Worm (Caenorhabditis elegans) whole organism, mixed stage, embryonic: Measurements from ENCODE around the gene clec-36.

Experiments used
- M03D4.4 ChIP-seq: sonication (generic microtip); optimal IDR thresholded peaks from 2 replicates; lab custom pipeline; 2017; ENCODE audit warnings: mild to moderate bottlenecking, missing genetic modification characterization, missing compliant biosample characterization
- bed-3 ChIP-seq: fragments of 200-800 bp; sonication (Bioruptor generic); optimal IDR thresholded peaks from 3 replicates; lab custom pipeline; 2018; ENCODE audit warnings: mild to moderate bottlenecking, missing genetic modification characterization, moderate library complexity, missing compliant biosample characterization
- blmp-1 ChIP-seq: fragments of 150-350 bp; optimal IDR thresholded peaks from 2 replicates; lab custom pipeline; 2014; ENCODE audit warnings: missing biosample characterization, missing genetic modification characterization
- ceh-39 ChIP-seq: fragments of 150-350 bp; optimal IDR thresholded peaks from 2 replicates; lab custom pipeline; 2014; ENCODE audit warnings: missing biosample characterization, missing genetic modification characterization
- ceh-43 ChIP-seq: fragments of 200-800 bp; sonication (Bioruptor generic); optimal IDR thresholded peaks from 2 replicates; lab custom pipeline; 2018; ENCODE audit warnings: mild to moderate bottlenecking, missing genetic modification characterization, moderate library complexity, missing compliant biosample characterization
- ceh-83 ChIP-seq: fragments of 200-800 bp; sonication (Bioruptor generic); optimal IDR thresholded peaks from 2 replicates; lab custom pipeline; 2018; ENCODE audit warnings: mild to moderate bottlenecking, missing genetic modification characterization, missing compliant biosample characterization
- cnd-1 ChIP-seq: fragments of 200-800 bp; sonication (Bioruptor generic); optimal IDR thresholded peaks from 2 replicates; lab custom pipeline; 2018; ENCODE audit warnings: mild to moderate bottlenecking, missing genetic modification characterization, missing compliant biosample characterization
- drap-1 ChIP-seq: fragments of 200-800 bp; sonication (Bioruptor generic); optimal IDR thresholded peaks from 3 replicates; lab custom pipeline; 2018; ENCODE audit warnings: mild to moderate bottlenecking, missing genetic modification characterization, missing compliant biosample characterization
- elt-1 ChIP-seq: sonication (generic microtip); optimal IDR thresholded peaks from 2 replicates; lab custom pipeline; 2017; ENCODE audit warnings: missing genetic modification characterization, mild to moderate bottlenecking, missing compliant biosample characterization, antibody characterized with exemption, moderate library complexity, borderline replicate concordance; ENCODE audit not compliant: insufficient read depth
- elt-3 ChIP-seq: fragments of 150-350 bp; optimal IDR thresholded peaks from 2 replicates; lab custom pipeline; 2014; ENCODE audit warnings: missing biosample characterization, missing genetic modification characterization
- flh-1 ChIP-seq: fragments of 200-800 bp; sonication (Bioruptor generic); optimal IDR thresholded peaks from 2 replicates; lab custom pipeline; 2018; ENCODE audit warnings: mild to moderate bottlenecking, missing genetic modification characterization, moderate library complexity, missing compliant biosample characterization
- ham-2 ChIP-seq: fragments of 200-800 bp; sonication (Bioruptor generic); optimal IDR thresholded peaks from 2 replicates; lab custom pipeline; 2018; ENCODE audit warnings: mild to moderate bottlenecking, missing genetic modification characterization, missing compliant biosample characterization
- hlh-1 ChIP-seq: fragments of 150-350 bp; optimal IDR thresholded peaks from 2 replicates; lab custom pipeline; 2014; ENCODE audit warnings: missing biosample characterization, missing genetic modification reagents, missing genetic modification characterization
- lin-13 ChIP-seq: fragments of 150-350 bp; optimal IDR thresholded peaks from 2 replicates; lab custom pipeline; 2014; ENCODE audit warnings: missing biosample characterization, missing genetic modification characterization
- lin-32 ChIP-seq: fragments of 200-800 bp; sonication (Bioruptor generic); optimal IDR thresholded peaks from 2 replicates; lab custom pipeline; 2018; ENCODE audit warnings: mild to moderate bottlenecking, missing genetic modification characterization, missing compliant biosample characterization
- lsy-2 ChIP-seq: fragments of 150-350 bp; optimal IDR thresholded peaks from 2 replicates; lab custom pipeline; 2014; ENCODE audit warnings: missing biosample characterization, missing genetic modification characterization
- mab-5 ChIP-seq: fragments of 150-350 bp; optimal IDR thresholded peaks from 2 replicates; lab custom pipeline; 2014; ENCODE audit warnings: missing biosample characterization, missing genetic modification characterization
- mep-1 ChIP-seq: fragments of 150-350 bp; optimal IDR thresholded peaks from 2 replicates; lab custom pipeline; 2017; ENCODE audit warnings: missing biosample characterization, missing genetic modification reagents, missing genetic modification characterization, inconsistent platforms
- mls-2 ChIP-seq: sonication (generic microtip); optimal IDR thresholded peaks from 2 replicates; lab custom pipeline; 2016; ENCODE audit warnings: mild to moderate bottlenecking, missing genetic modification characterization, moderate library complexity, missing compliant biosample characterization
- nhr-12 ChIP-seq: fragments of 150-350 bp; optimal IDR thresholded peaks from 2 replicates; lab custom pipeline; 2014; ENCODE audit warnings: missing biosample characterization, missing genetic modification characterization
- nhr-2 ChIP-seq: fragments of 150-350 bp; optimal IDR thresholded peaks from 2 replicates; lab custom pipeline; 2014; ENCODE audit warnings: missing biosample characterization, missing genetic modification characterization
- nhr-237 ChIP-seq: fragments of 150-350 bp; optimal IDR thresholded peaks from 2 replicates; lab custom pipeline; 2014; ENCODE audit warnings: missing biosample characterization, missing genetic modification characterization
- nhr-28 ChIP-seq: fragments of 150-350 bp; optimal IDR thresholded peaks from 2 replicates; lab custom pipeline; 2014; ENCODE audit warnings: missing biosample characterization, missing genetic modification characterization
- nhr-76 ChIP-seq: sonication (generic microtip); optimal IDR thresholded peaks from 2 replicates; lab custom pipeline; 2017; ENCODE audit warnings: missing biosample characterization, missing genetic modification characterization
- sem-2 ChIP-seq: fragments of 200-800 bp; sonication (Bioruptor generic); optimal IDR thresholded peaks from 2 replicates; lab custom pipeline; 2018; ENCODE audit warnings: mild to moderate bottlenecking, missing genetic modification characterization, missing compliant biosample characterization
- snpc-4 ChIP-seq: fragments of 150-350 bp; optimal IDR thresholded peaks from 2 replicates; lab custom pipeline; 2014; ENCODE audit warnings: missing biosample characterization, missing genetic modification characterization
- sptf-1 ChIP-seq: sonication (generic microtip); optimal IDR thresholded peaks from 2 replicates; lab custom pipeline; 2017; ENCODE audit warnings: mild to moderate bottlenecking, missing genetic modification characterization, moderate library complexity, missing compliant biosample characterization
- tbx-8 ChIP-seq: fragments of 200-800 bp; sonication (Bioruptor generic); optimal IDR thresholded peaks from 2 replicates; lab custom pipeline; 2018; ENCODE audit warnings: mild to moderate bottlenecking, missing genetic modification characterization, moderate library complexity, missing compliant biosample characterization
- unc-120 ChIP-seq: sonication (generic microtip); optimal IDR thresholded peaks from 2 replicates; lab custom pipeline; 2017; ENCODE audit warnings: missing genetic modification characterization, missing compliant biosample characterization; ENCODE audit not compliant: poor library complexity, severe bottlenecking
- unc-39 ChIP-seq: fragments of 150-350 bp; optimal IDR thresholded peaks from 2 replicates; lab custom pipeline; 2014; ENCODE audit warnings: missing biosample characterization, missing genetic modification characterization
- unc-62 ChIP-seq: fragments of 150-350 bp; optimal IDR thresholded peaks from 2 replicates; lab custom pipeline; 2014; ENCODE audit warnings: missing biosample characterization, missing genetic modification reagents, missing genetic modification characterization
- ztf-11 ChIP-seq: fragments of 150-350 bp; optimal IDR thresholded peaks from 2 replicates; lab custom pipeline; 2014; ENCODE audit warnings: missing biosample characterization, missing genetic modification characterization

The clec-36 gene

ce11 chrV:16831921-16832320 is 16.5 kb downstream of the clec-36 start, which contains the start of gene srh-215:
Gene srh-215 (minus strand): TSS chrV:16832021.
- no peak for TF ChIP-seq unc-62 (GFP tag; lab: Kevin White, UChicago)
- no peak for TF ChIP-seq ztf-11 (tag; lab: Kevin White, UChicago)
- no peak for TF ChIP-seq nhr-12 (tag; lab: Kevin White, UChicago)
- no peak for TF ChIP-seq snpc-4 (tag; lab: Kevin White, UChicago)
- no peak for TF ChIP-seq sem-2 (GFP tag; lab: Kevin White, UChicago)
- no peak for TF ChIP-seq unc-120 (tag; lab: Kevin White, UChicago)
- TF ChIP-seq unc-39 (tag; lab: Kevin White, UChicago): no peak
- TF ChIP-seq ham-2 (GFP tag; lab: Kevin White, UChicago): no peak
- TF ChIP-seq elt-3: no peak
- no peak for TF ChIP-seq elt-1 (tag; lab: Kevin White, UChicago)
- no peak for TF ChIP-seq mab-5
- TF ChIP-seq ceh-43 (GFP tag; lab: Kevin White, UChicago): no peak
- no peak for TF ChIP-seq M03D4.4 (tag; lab: Kevin White, UChicago)
- no peak for TF ChIP-seq ceh-83 (GFP tag; lab: Kevin White, UChicago)
- TF ChIP-seq lin-13 (tag; lab: Kevin White, UChicago): no peak
- no peak for TF ChIP-seq nhr-2
- no peak for TF ChIP-seq hlh-1
- no peak for TF ChIP-seq tbx-8 (GFP tag; lab: Kevin White, UChicago)
- TF ChIP-seq mls-2 (tag; lab: Kevin White, UChicago): no peak

ce11 chrV:16831310-16831709 is 17.1 kb downstream of the clec-36 start:
- TF ChIP-seq mep-1 (tag; lab: Kevin White, UChicago) (no peak), sptf-1 (tag; lab: Kevin White, UChicago) (no peak), bed-3 (GFP tag; lab: Kevin White, UChicago) (no peak), nhr-2 (no peak), M03D4.4 (tag; lab: Kevin White, UChicago) (no peak), lin-13 (tag; lab: Kevin White, UChicago) (no peak), drap-1 (GFP tag; lab: Kevin White, UChicago) (no peak), lin-32 (no peak), ceh-43 (GFP tag; lab: Kevin White, UChicago) (no peak), tbx-8 (GFP tag; lab: Kevin White, UChicago) (no peak), unc-120 (tag; lab: Kevin White, UChicago) (no peak), nhr-28 (tag; lab: Kevin White, UChicago) (no peak)
- TF ChIP-seq, all 35 proteins: peak for 0

ce11 chrV:16829396-16829795 is 19.0 kb downstream of the clec-36 start, which contains the start of gene srh-214:
Gene srh-214 (minus strand): TSS chrV:16829755.
- TF ChIP-seq flh-1 (GFP tag; lab: Kevin White, UChicago) (no peak), lsy-2 (tag; lab: Kevin White, UChicago) (no peak), unc-39 (tag; lab: Kevin White, UChicago) (no peak), nhr-237 (no peak), ceh-83 (GFP tag; lab: Kevin White, UChicago) (no peak), nhr-76 (tag; lab: Kevin White, UChicago) (no peak), mab-5 (no peak), sem-2 (GFP tag; lab: Kevin White, UChicago) (no peak), elt-3 (no peak), drap-1 (GFP tag; lab: Kevin White, UChicago) (no peak), hlh-1 (no peak), ham-2 (GFP tag; lab: Kevin White, UChicago) (no peak), ceh-43 (GFP tag; lab: Kevin White, UChicago) (no peak), cnd-1 (tag; lab: Kevin White, UChicago) (no peak), sptf-1 (tag; lab: Kevin White, UChicago) (no peak), nhr-12 (tag; lab: Kevin White, UChicago) (no peak)

DNA sequence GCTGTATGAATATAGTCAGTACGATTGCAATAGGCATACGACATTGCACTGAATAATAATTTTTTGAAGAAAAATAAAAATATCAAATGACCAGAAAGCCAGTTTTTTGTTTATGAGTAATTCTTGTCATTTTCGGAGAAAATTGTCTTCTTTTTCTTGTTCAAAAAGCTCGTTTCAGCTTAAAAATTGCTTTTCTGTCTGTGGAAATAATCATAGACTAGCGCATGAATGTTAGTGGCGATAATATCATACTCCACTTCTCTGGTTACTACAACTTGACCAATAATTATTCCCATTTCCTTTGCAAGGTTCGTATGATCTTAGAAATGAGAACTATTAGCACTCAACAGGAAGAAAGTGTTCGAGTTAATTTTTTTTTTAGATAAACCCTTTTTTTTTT is 20.9 kb downstream of the clec-36 start, which contains the start of gene srh-216:
Gene srh-216, minus strand, starts transcription at position 101 of the 400 bp plus-strand sequence.
- no peak for TF ChIP-seq ceh-39 (tag; lab: Kevin White, UChicago)
- no peak for TF ChIP-seq mls-2 (tag; lab: Kevin White, UChicago)
- TF ChIP-seq mab-5: no peak
- no peak for TF ChIP-seq nhr-12 (tag; lab: Kevin White, UChicago)
- no peak for TF ChIP-seq nhr-237
- no peak for TF ChIP-seq sem-2 (GFP tag; lab: Kevin White, UChicago)
- TF ChIP-seq snpc-4 (tag; lab: Kevin White, UChicago): no peak
- no peak for TF ChIP-seq nhr-28 (tag; lab: Kevin White, UChicago)
- TF ChIP-seq lin-13 (tag; lab: Kevin White, UChicago): no peak
- no peak for TF ChIP-seq ham-2 (GFP tag; lab: Kevin White, UChicago)
- TF ChIP-seq lin-32: no peak
- no peak for TF ChIP-seq ztf-11 (tag; lab: Kevin White, UChicago)
- TF ChIP-seq bed-3 (GFP tag; lab: Kevin White, UChicago): no peak
- TF ChIP-seq blmp-1: no peak
- TF ChIP-seq unc-120 (tag; lab: Kevin White, UChicago): no peak
- no peak for TF ChIP-seq drap-1 (GFP tag; lab: Kevin White, UChicago)
